Worm (Caenorhabditis elegans) whole organism, L4 larva: ENCODE results near the gene nhr-9.

Experiments
- ZK546.5 ChIP-seq, 2 experiments: sonication (generic microtip); optimal IDR thresholded peaks; 2 replicates each; lab custom pipeline; 2017; ENCODE audit warnings: missing biosample characterization in 2 of 2, missing genetic modification characterization in 2 of 2
- snpc-4 ChIP-seq: fragments of 150-350 bp; optimal IDR thresholded peaks from 2 replicates; lab custom pipeline; 2014; ENCODE audit warnings: missing biosample characterization, missing genetic modification characterization
- ztf-11 ChIP-seq: fragments of 150-350 bp; optimal IDR thresholded peaks from 2 replicates; lab custom pipeline; 2014; ENCODE audit warnings: missing biosample characterization, missing genetic modification characterization

ce11 chrIII:7112285-7112684 lies 17.0 kb downstream of the nhr-9 start:
- TF ChIP-seq snpc-4: no peak
- no peak for TF ChIP-seq ztf-11 (tag; lab: Kevin White, UChicago)
- TF ChIP-seq ZK546.5 (tag; optimal IDR thresholded peaks at IDR 0.05; lab: Kevin White, UChicago): no peak
